Worm (Caenorhabditis elegans): ENCODE measurements around the gene F23H11.4.

DNA sequence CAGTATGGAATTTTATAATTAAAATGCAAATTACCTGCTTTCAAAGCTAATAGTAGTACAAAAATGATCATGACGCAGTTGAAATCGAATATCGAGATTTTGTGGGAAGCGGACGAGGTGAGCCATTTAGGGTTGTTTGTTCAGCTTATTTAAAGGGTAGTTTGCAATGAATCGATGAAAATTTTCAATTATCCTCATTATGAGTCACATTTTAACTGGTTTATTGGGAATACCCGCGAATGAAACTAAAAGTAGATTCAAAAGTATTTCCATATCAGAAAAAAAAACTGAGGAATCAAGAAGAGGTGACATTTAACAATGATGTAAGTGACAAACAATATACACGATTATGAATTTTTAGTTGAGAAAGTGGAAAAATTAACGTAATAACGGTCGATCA lies 12.0 kb upstream of the F23H11.4 start, which contains the start of gene F23H11.7:
- TF ChIP-seq sem-4 (tag; optimal IDR thresholded peaks at IDR 0.05) (no peak), alr-1 (tag; optimal IDR thresholded peaks at IDR 0.05) (no peak), nhr-25 (tag; optimal IDR thresholded peaks at IDR 0.05) (no peak), nhr-77 (tag; optimal IDR thresholded peaks at IDR 0.05) (no peak)

All from whole organism, L2 larva.